In the genomic region with DNA sequence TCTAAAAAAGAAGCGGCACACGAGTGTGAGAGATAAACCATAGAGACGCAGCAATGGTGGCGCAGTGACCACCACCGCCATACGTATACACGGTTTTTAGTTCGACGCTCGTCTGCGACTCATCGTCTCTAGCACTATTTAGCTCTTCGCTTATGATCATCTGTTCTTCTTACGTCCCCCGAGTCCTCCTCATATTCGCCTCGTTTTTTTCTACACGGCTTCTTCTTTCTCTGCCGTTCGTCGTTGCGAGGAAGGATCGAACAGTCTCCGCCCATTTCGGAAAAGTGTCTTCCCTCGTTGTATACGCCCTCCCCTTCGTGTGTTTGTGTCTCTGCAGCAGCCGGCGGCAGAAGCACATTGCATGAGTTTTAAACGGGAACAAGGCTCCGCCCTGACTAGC, we compare ENCODE assay signal across 1 worm cellular context.
TF ChIP-seq lines count a peak whose summit lies in the region.

No protein-coding gene starts in this region.

TF ChIP-seq in whole organism, L4 larva, 104 proteins besides CTCF, POLR2A, EP300 and RAD21 (continued from another document):
- peak; percentile 8 for TF ChIP-seq dpl-1 (GFP tag; optimal IDR thresholded peaks at IDR 0.05; lab: Kevin White, UChicago)
- no peak for TF ChIP-seq zag-1 (tag; optimal IDR thresholded peaks at IDR 0.05; lab: Kevin White, UChicago)
- no peak for TF ChIP-seq nhr-77 (tag; optimal IDR thresholded peaks at IDR 0.05; lab: Kevin White, UChicago)
- TF ChIP-seq dmd-6 (GFP tag; IDR thresholded peaks at IDR 0.05; lab: Robert Waterston, UW), result 0 out of 2 replicates have a peak, but pooled peaks have one; percentile 6
- TF ChIP-seq lsy-2 (tag; optimal IDR thresholded peaks at IDR 0.05; lab: Kevin White, UChicago), result peak; percentile 31 to 34
- TF ChIP-seq mep-1 (tag; optimal IDR thresholded peaks at IDR 0.05; lab: Kevin White, UChicago), result peak; percentile 19
